Worm (Caenorhabditis elegans) whole organism, L3 larva: ENCODE results near the gene Y60A3A.25.
"Not testable (repeated sequence)": the region's sequence is repeated elsewhere in the genome, so short reads cannot be mapped to it uniquely, and the experiment has no call there.

Experiments
- R02D3.7 ChIP-seq: fragments of 150-350 bp; optimal IDR thresholded peaks from 2 replicates; lab custom pipeline; 2014; ENCODE audit warnings: missing biosample characterization, missing genetic modification characterization
- ZK546.5 ChIP-seq: sonication (generic microtip); optimal IDR thresholded peaks from 2 replicates; lab custom pipeline; 2017; ENCODE audit warnings: missing biosample characterization, missing genetic modification characterization
- aly-2 ChIP-seq: fragments of 150-350 bp; optimal IDR thresholded peaks from 2 replicates; lab custom pipeline; 2014; ENCODE audit warnings: missing biosample characterization, missing genetic modification characterization
- ceh-16 ChIP-seq: sonication (generic microtip); optimal IDR thresholded peaks from 2 replicates; lab custom pipeline; 2017; ENCODE audit warnings: missing biosample characterization, missing genetic modification characterization
- ceh-28 ChIP-seq: fragments of 150-350 bp; optimal IDR thresholded peaks from 2 replicates; lab custom pipeline; 2014; ENCODE audit warnings: missing biosample characterization, missing genetic modification reagents, missing genetic modification characterization
- ceh-82 ChIP-seq: fragments of 150-350 bp; optimal IDR thresholded peaks from 2 replicates; lab custom pipeline; 2014; ENCODE audit warnings: missing biosample characterization, missing genetic modification characterization
- ceh-9 ChIP-seq: sonication (generic microtip); optimal IDR thresholded peaks from 2 replicates; lab custom pipeline; 2018; ENCODE audit warnings: missing biosample characterization, missing genetic modification characterization
- egl-27 ChIP-seq: sonication (generic microtip); optimal IDR thresholded peaks from 4 replicates; lab custom pipeline; 2017; ENCODE audit warnings: missing biosample characterization, missing genetic modification reagents, missing genetic modification characterization
- elt-1 ChIP-seq: fragments of 150-350 bp; optimal IDR thresholded peaks from 2 replicates; lab custom pipeline; 2014; ENCODE audit warnings: missing biosample characterization, missing genetic modification characterization
- elt-2 ChIP-seq: sonication (generic microtip); optimal IDR thresholded peaks from 2 replicates; lab custom pipeline; 2016; ENCODE audit warnings: missing genetic modification reagents, mild to moderate bottlenecking, missing genetic modification characterization, missing compliant biosample characterization
- eor-1 ChIP-seq, 2 experiments: fragments of 150-350 bp; optimal IDR thresholded peaks; 2 replicates each; lab custom pipeline; 2014 to 2018; ENCODE audit warnings: missing biosample characterization in 2 of 2, missing genetic modification characterization in 2 of 2
- fkh-10 ChIP-seq: sonication (generic microtip); optimal IDR thresholded peaks from 2 replicates; lab custom pipeline; 2017; ENCODE audit warnings: missing biosample characterization, missing genetic modification reagents, missing genetic modification characterization
- fos-1 ChIP-seq: fragments of 150-350 bp; optimal IDR thresholded peaks from 2 replicates; lab custom pipeline; 2014; ENCODE audit warnings: missing biosample characterization, missing genetic modification characterization
- hmg-11 ChIP-seq: sonication (generic microtip); optimal IDR thresholded peaks from 2 replicates; lab custom pipeline; 2016; ENCODE audit warnings: missing genetic modification characterization, missing compliant biosample characterization
- jun-1 ChIP-seq: fragments of 150-350 bp; optimal IDR thresholded peaks from 2 replicates; lab custom pipeline; 2014; ENCODE audit warnings: missing biosample characterization, missing genetic modification reagents, missing genetic modification characterization
- lin-15B ChIP-seq: fragments of 150-350 bp; optimal IDR thresholded peaks from 2 replicates; lab custom pipeline; 2014; ENCODE audit warnings: missing biosample characterization, missing genetic modification characterization
- lin-39 ChIP-seq: fragments of 150-350 bp; optimal IDR thresholded peaks from 2 replicates; lab custom pipeline; 2018; ENCODE audit warnings: missing biosample characterization, missing genetic modification reagents, missing genetic modification characterization
- mdl-1 ChIP-seq: fragments of 150-350 bp; optimal IDR thresholded peaks from 2 replicates; lab custom pipeline; 2014; ENCODE audit warnings: missing biosample characterization, missing genetic modification characterization
- mml-1 ChIP-seq: fragments of 150-350 bp; sonication (generic microtip); optimal IDR thresholded peaks from 3 replicates; lab custom pipeline; 2014; ENCODE audit warnings: missing biosample characterization, missing genetic modification characterization
- nfya-1 ChIP-seq: sonication (generic microtip); optimal IDR thresholded peaks from 2 replicates; lab custom pipeline; 2017; ENCODE audit warnings: missing genetic modification characterization, mild to moderate bottlenecking, missing compliant biosample characterization, antibody characterized with exemption, moderate library complexity; ENCODE audit not compliant: insufficient read depth
- nhr-12 ChIP-seq: fragments of 150-350 bp; optimal IDR thresholded peaks from 2 replicates; lab custom pipeline; 2014; ENCODE audit warnings: missing biosample characterization, missing genetic modification characterization
- nhr-23 ChIP-seq: fragments of 150-350 bp; optimal IDR thresholded peaks from 2 replicates; lab custom pipeline; 2014; ENCODE audit warnings: missing biosample characterization, missing genetic modification reagents, missing genetic modification characterization
- nhr-25 ChIP-seq: sonication (generic microtip); optimal IDR thresholded peaks from 2 replicates; lab custom pipeline; 2017; ENCODE audit warnings: missing biosample characterization, missing genetic modification characterization
- nhr-28 ChIP-seq: fragments of 150-350 bp; optimal IDR thresholded peaks from 2 replicates; lab custom pipeline; 2014; ENCODE audit warnings: missing biosample characterization, missing genetic modification characterization
- nhr-43 ChIP-seq: sonication (generic microtip); optimal IDR thresholded peaks from 2 replicates; lab custom pipeline; 2016; ENCODE audit warnings: mild to moderate bottlenecking, missing genetic modification characterization, missing compliant biosample characterization; ENCODE audit not compliant: poor library complexity, severe bottlenecking
- nhr-67 ChIP-seq: fragments of 150-350 bp; optimal IDR thresholded peaks from 2 replicates; lab custom pipeline; 2014; ENCODE audit warnings: missing biosample characterization, missing genetic modification characterization
- nhr-76 ChIP-seq: fragments of 150-350 bp; sonication (generic microtip); optimal IDR thresholded peaks from 5 replicates; lab custom pipeline; 2014; ENCODE audit warnings: missing biosample characterization, missing genetic modification characterization
- nhr-77 ChIP-seq: fragments of 150-350 bp; optimal IDR thresholded peaks from 2 replicates; lab custom pipeline; 2014; ENCODE audit warnings: missing biosample characterization, missing genetic modification characterization
- pha-4 ChIP-seq: fragments of 150-350 bp; optimal IDR thresholded peaks from 2 replicates; lab custom pipeline; 2014; ENCODE audit warnings: missing biosample characterization, missing genetic modification reagents, missing genetic modification characterization
- sea-2 ChIP-seq: fragments of 150-350 bp; sonication (generic microtip); optimal IDR thresholded peaks from 4 replicates; lab custom pipeline; 2014; ENCODE audit warnings: missing biosample characterization, missing genetic modification reagents, missing genetic modification characterization
- snpc-4 ChIP-seq: fragments of 150-350 bp; optimal IDR thresholded peaks from 2 replicates; lab custom pipeline; 2014; ENCODE audit warnings: missing biosample characterization, missing genetic modification characterization
- tbx-2 ChIP-seq: sonication (generic microtip); optimal IDR thresholded peaks from 2 replicates; lab custom pipeline; 2016; ENCODE audit warnings: mild to moderate bottlenecking, missing genetic modification characterization, missing compliant biosample characterization
- unc-39 ChIP-seq: sonication (generic microtip); optimal IDR thresholded peaks from 4 replicates; lab custom pipeline; 2017; ENCODE audit warnings: missing biosample characterization, missing genetic modification characterization
- ztf-4 ChIP-seq: fragments of 150-350 bp; optimal IDR thresholded peaks from 2 replicates; lab custom pipeline; 2014; ENCODE audit warnings: missing biosample characterization, missing genetic modification characterization

The Y60A3A.25 gene

DNA sequence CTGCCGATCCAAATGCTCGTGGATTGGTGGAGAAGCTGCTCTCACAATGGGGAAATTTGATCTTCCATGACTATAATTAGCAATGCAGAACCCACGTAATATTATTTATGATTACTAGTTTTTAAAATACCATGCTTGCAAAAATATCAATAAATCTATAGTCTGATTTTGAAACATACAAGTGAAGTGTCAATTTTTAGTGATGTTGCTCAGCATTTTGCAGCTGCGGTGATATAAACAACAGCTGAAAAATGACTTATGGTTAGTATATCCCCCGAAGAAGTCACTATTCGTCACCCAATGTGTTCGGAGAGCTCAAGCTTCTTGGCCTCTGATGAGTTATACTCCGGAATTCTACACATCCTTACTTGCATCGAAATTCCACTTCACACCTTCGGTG lies 35.2 kb downstream of the Y60A3A.25 start, which contains the start of gene srh-172:
Gene srh-172, plus strand, starts transcription at position 301 of the 400 bp plus-strand sequence.
- no peak for TF ChIP-seq nhr-76 (tag; lab: Kevin White, UChicago)
- TF ChIP-seq eor-1 (tag; optimal IDR thresholded peaks at IDR 0.05; lab: Kevin White, UChicago) = no peak
- TF ChIP-seq unc-39 = no peak
- TF ChIP-seq lin-39 (tag; lab: Kevin White, UChicago) = no peak
- no peak for TF ChIP-seq ceh-9 (tag; lab: Kevin White, UChicago)
- no peak for TF ChIP-seq nhr-12
- no peak for TF ChIP-seq nhr-77 (tag; lab: Kevin White, UChicago)
- TF ChIP-seq mml-1 (tag; lab: Kevin White, UChicago) = no peak
- no peak for TF ChIP-seq nhr-28
- no peak for TF ChIP-seq tbx-2
- TF ChIP-seq fos-1 (tag; lab: Kevin White, UChicago) = no peak
- TF ChIP-seq ztf-4 (tag; lab: Kevin White, UChicago) = no peak
- TF ChIP-seq aly-2 (tag; lab: Kevin White, UChicago) = no peak

ce11 chrV:19955171-19955570 lies 38.8 kb downstream of the Y60A3A.25 start, which contains the start of gene abhd-3.1:
abhd-3.1 (plus strand) TSS chrV:19955488.
- TF ChIP-seq aly-2 (tag; lab: Kevin White, UChicago) = no peak
- TF ChIP-seq nhr-25 (tag; lab: Kevin White, UChicago) = no peak
- TF ChIP-seq hmg-11 (tag; lab: Kevin White, UChicago) = peak; percentile 23
- TF ChIP-seq fkh-10 (GFP tag; lab: Kevin White, UChicago) = no peak
- no peak for TF ChIP-seq ceh-9 (tag; lab: Kevin White, UChicago)
- TF ChIP-seq pha-4 = peak; percentile 4
- no peak for TF ChIP-seq egl-27
- TF ChIP-seq nhr-12 = no peak
- TF ChIP-seq, all 47 proteins: peak for 2

- TF ChIP-seq mdl-1 (tag; lab: Kevin White, UChicago) (no peak), snpc-4 (tag; lab: Kevin White, UChicago) (no peak), ZK546.5 (tag; lab: Kevin White, UChicago) (no peak), pha-4 (no peak), elt-2 (no peak), lin-39 (tag; lab: Kevin White, UChicago) (no peak), ztf-4 (tag; lab: Kevin White, UChicago) (no peak), nhr-43 (no peak)
These were observed 39.5 kb downstream of the Y60A3A.25 start for ce11 chrV:19954491-19954890.

DNA sequence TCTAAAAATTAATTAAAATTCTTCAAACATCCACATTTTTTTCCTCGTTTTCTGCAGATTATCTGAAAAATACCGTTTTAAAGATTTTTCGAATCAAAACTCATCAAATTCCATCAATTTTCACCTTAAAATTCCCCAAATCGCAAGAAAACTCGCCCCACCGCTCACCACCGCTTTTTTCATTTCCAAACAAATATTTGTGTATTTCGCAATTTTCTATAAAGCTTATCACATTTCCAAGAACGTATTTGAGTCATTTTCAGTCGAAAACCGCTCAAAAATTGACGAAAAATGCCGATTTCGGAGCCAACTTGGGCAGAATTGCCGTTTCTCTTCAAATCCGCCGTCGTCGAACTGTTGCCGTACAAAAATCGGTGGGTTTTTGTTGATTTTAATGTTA lies 44.3 kb downstream of the Y60A3A.25 start, which contains the start of gene Y60A3A.8:
Gene Y60A3A.8, plus strand, starts transcription at position 258 of the 400 bp plus-strand sequence.
- not testable (repeated sequence) for TF ChIP-seq fos-1, mml-1, nhr-23 (tag; lab: Kevin White, UChicago)

DNA sequence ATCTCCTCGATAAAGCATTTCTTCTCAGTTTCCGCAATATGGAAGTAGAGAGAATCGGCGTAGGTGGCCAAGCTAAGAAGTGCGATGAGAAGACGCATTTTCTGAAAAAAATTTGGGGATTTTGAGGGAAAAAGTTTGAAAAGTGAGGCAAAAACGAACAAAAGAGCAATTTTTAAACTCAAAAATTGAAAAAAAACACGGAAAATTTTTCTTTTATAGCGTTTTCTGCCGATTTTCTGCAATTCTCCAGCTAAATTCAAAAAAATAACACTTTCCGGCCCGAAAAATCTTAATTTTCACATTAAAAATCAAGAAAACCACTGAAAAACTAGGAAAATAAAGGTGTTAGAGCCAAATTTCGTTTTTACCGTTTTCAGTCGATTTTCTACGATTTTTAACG lies 45.0 kb downstream of the Y60A3A.25 start, which contains the start of gene tmed-4:
Gene tmed-4, minus strand, starts transcription at position 101 of the 400 bp plus-strand sequence.
- not testable (repeated sequence) for TF ChIP-seq jun-1, lin-39, ceh-28 (tag; lab: Kevin White, UChicago)

ce11 chrV:19946529-19946928 lies 47.5 kb downstream of the Y60A3A.25 start, which contains the start of gene dhs-24:
dhs-24 (minus strand) TSS chrV:19946629.
- TF ChIP-seq eor-1 (tag; optimal IDR thresholded peaks at IDR 0.05; lab: Kevin White, UChicago) (no peak), hmg-11 (tag; lab: Kevin White, UChicago) (no peak), elt-1 (no peak), nhr-67 (no peak), nfya-1 (tag; lab: Kevin White, UChicago) (no peak), R02D3.7 (tag; lab: Kevin White, UChicago) (no peak), mdl-1 (tag; lab: Kevin White, UChicago) (no peak), ceh-82 (tag; lab: Kevin White, UChicago) (no peak), lin-15B (tag; lab: Kevin White, UChicago) (no peak), aly-2 (tag; lab: Kevin White, UChicago) (no peak), ceh-16 (no peak), tbx-2 (no peak), sea-2 (GFP tag; lab: Kevin White, UChicago) (no peak)
